Fruit fly (Drosophila melanogaster) whole organism, wandering third instar larva: ENCODE results near the gene Ptp69D.

Experiments
- CG32264 ChIP-seq: fragments of 200-800 bp; sonication (Bioruptor generic); optimal IDR thresholded peaks from 2 replicates; lab custom pipeline; 2016; ENCODE audit warnings: missing biosample characterization, missing genetic modification characterization
- Hr78 ChIP-seq: fragments of >200 bp; optimal IDR thresholded peaks from 2 replicates; lab custom pipeline; 2017; ENCODE audit warnings: missing biosample characterization, missing genetic modification characterization
- Myc ChIP-seq: fragments of >200 bp; optimal IDR thresholded peaks from 2 replicates; lab custom pipeline; 2017
- rgr ChIP-seq: fragments of 200-800 bp; sonication (Bioruptor generic); optimal IDR thresholded peaks from 3 replicates; lab custom pipeline; 2016; ENCODE audit warnings: missing biosample characterization, mild to moderate bottlenecking, missing genetic modification characterization
- sage ChIP-seq: fragments of 200-800 bp; sonication (Bioruptor generic); optimal IDR thresholded peaks from 2 replicates; lab custom pipeline; 2016; ENCODE audit warnings: missing biosample characterization, mild to moderate bottlenecking, missing genetic modification characterization
- woc ChIP-seq: sonication (Bioruptor generic); optimal IDR thresholded peaks from 2 replicates; lab custom pipeline; 2016; ENCODE audit warnings: missing biosample characterization, mild to moderate bottlenecking, missing genetic modification characterization

dm6 chr3L:12778616-12779015 is 43.9 kb downstream of the Ptp69D start, which contains the start of gene CG32106:
- TF ChIP-seq woc (no peak), Hr78 (GFP tag; lab: Kevin White, UChicago) (no peak), Myc (lab: Kevin White, UChicago) (no peak), rgr (GFP tag; lab: Kevin White, UChicago) (no peak), CG32264 (GFP tag; lab: Kevin White, UChicago) (no peak), sage (no peak)
